Fruit fly (Drosophila melanogaster) whole organism, embryonic: ENCODE results near the gene Noa36.

ENCODE experiments used
- Aef1 ChIP-seq: fragments of 200-800 bp; sonication (Bioruptor generic); IDR thresholded peaks from 3 replicates; pipeline ENCODE4 v1.3.6; 2022; ENCODE audit warnings: missing biosample characterization, missing genetic modification characterization
- B-H1 ChIP-seq: fragments of 200-800 bp; sonication (Bioruptor generic); IDR thresholded peaks from 3 replicates; pipeline ENCODE4 v1.3.6; 2022; ENCODE audit warnings: missing biosample characterization, missing genetic modification characterization
- B-H2 ChIP-seq: fragments of 200-800 bp; sonication (Bioruptor generic); optimal IDR thresholded peaks from 2 replicates; lab custom pipeline; 2018; ENCODE audit warnings: missing biosample characterization, mild to moderate bottlenecking, missing genetic modification characterization
- BEAF-32 ChIP-seq: fragments of 200-800 bp; sonication (Bioruptor generic); optimal IDR thresholded peaks from 3 replicates; lab custom pipeline; 2017; ENCODE audit warnings: missing biosample characterization, missing genetic modification characterization, mild to moderate bottlenecking, moderate library complexity, missing genetic modification reagents
- CG10565 ChIP-seq: fragments of 200-800 bp; sonication (Bioruptor generic); optimal IDR thresholded peaks from 3 replicates; lab custom pipeline; 2016; ENCODE audit warnings: missing biosample characterization, mild to moderate bottlenecking, missing genetic modification characterization
- CG12071 ChIP-seq: fragments of 200-800 bp; sonication (Bioruptor generic); optimal IDR thresholded peaks from 3 replicates; lab custom pipeline; 2018; ENCODE audit warnings: missing biosample characterization, mild to moderate bottlenecking, missing genetic modification characterization
- CG13624 ChIP-seq: fragments of 200-800 bp; sonication (Bioruptor generic); optimal IDR thresholded peaks from 2 replicates; lab custom pipeline; 2016; ENCODE audit warnings: missing biosample characterization, missing genetic modification characterization
- CG15011 ChIP-seq: fragments of 200-800 bp; sonication (Bioruptor generic); optimal IDR thresholded peaks from 3 replicates; lab custom pipeline; 2018; ENCODE audit warnings: missing biosample characterization, mild to moderate bottlenecking, missing genetic modification characterization
- CG15073 ChIP-seq: fragments of 200-800 bp; sonication (Bioruptor generic); optimal IDR thresholded peaks from 2 replicates; lab custom pipeline; 2016; ENCODE audit warnings: missing biosample characterization, missing genetic modification characterization
- CG17359 ChIP-seq: fragments of 200-800 bp; sonication (Bioruptor generic); optimal IDR thresholded peaks from 3 replicates; lab custom pipeline; 2018; ENCODE audit warnings: missing biosample characterization, mild to moderate bottlenecking, missing genetic modification characterization, moderate library complexity
- CG18476 ChIP-seq: fragments of 200-800 bp; sonication (Bioruptor generic); optimal IDR thresholded peaks from 2 replicates; lab custom pipeline; 2016; ENCODE audit warnings: missing biosample characterization, mild to moderate bottlenecking, missing genetic modification characterization
- CG18599 ChIP-seq: fragments of 200-800 bp; sonication (Bioruptor generic); optimal IDR thresholded peaks from 3 replicates; lab custom pipeline; 2017; ENCODE audit warnings: missing biosample characterization, missing genetic modification characterization, mild to moderate bottlenecking, moderate library complexity, missing genetic modification reagents
- CG32532 ChIP-seq: fragments of 200-800 bp; sonication (Bioruptor generic); IDR thresholded peaks from 2 replicates; pipeline ENCODE4 v1.3.6; 2022; ENCODE audit warnings: missing biosample characterization, missing genetic modification characterization
- CG4282 ChIP-seq: fragments of 200-800 bp; sonication (Bioruptor generic); optimal IDR thresholded peaks from 2 replicates; lab custom pipeline; 2016; ENCODE audit warnings: missing biosample characterization, missing genetic modification characterization
- CG6854 ChIP-seq: fragments of 200-800 bp; sonication (Bioruptor generic); optimal IDR thresholded peaks from 3 replicates; lab custom pipeline; 2017; ENCODE audit warnings: missing biosample characterization, mild to moderate bottlenecking, missing genetic modification characterization
- CG7556 ChIP-seq: fragments of 200-800 bp; sonication (Bioruptor generic); optimal IDR thresholded peaks from 2 replicates; lab custom pipeline; 2017; ENCODE audit warnings: missing biosample characterization, mild to moderate bottlenecking, missing genetic modification characterization
- CHES-1-like ChIP-seq: fragments of 200-800 bp; sonication (Bioruptor generic); optimal IDR thresholded peaks from 2 replicates; lab custom pipeline; 2016; ENCODE audit warnings: missing biosample characterization, missing genetic modification characterization
- Ets65A ChIP-seq: fragments of 200-800 bp; sonication (Bioruptor generic); peaks from one replicate; lab custom pipeline; 2016; ENCODE audit warnings: missing biosample characterization, missing genetic modification characterization
- Hmr ChIP-seq: fragments of 200-800 bp; sonication (Bioruptor generic); optimal IDR thresholded peaks from 3 replicates; lab custom pipeline; 2017; ENCODE audit warnings: mild to moderate bottlenecking, missing biosample characterization, missing genetic modification reagents, missing genetic modification characterization
- Hr39 ChIP-seq: fragments of >200 bp; optimal IDR thresholded peaks from 2 replicates; lab custom pipeline; 2017
- Meics ChIP-seq: fragments of 200-800 bp; sonication (Bioruptor generic); optimal IDR thresholded peaks from 2 replicates; lab custom pipeline; 2017; ENCODE audit warnings: missing biosample characterization, mild to moderate bottlenecking, missing genetic modification characterization
- NK7.1 ChIP-seq: fragments of 200-800 bp; sonication (Bioruptor generic); optimal IDR thresholded peaks from 3 replicates; lab custom pipeline; 2016; ENCODE audit warnings: missing biosample characterization, missing genetic modification characterization
- NfI ChIP-seq: fragments of 200-800 bp; sonication (Bioruptor generic); optimal IDR thresholded peaks from 3 replicates; lab custom pipeline; 2018; ENCODE audit warnings: missing biosample characterization, mild to moderate bottlenecking, missing genetic modification characterization, moderate library complexity
- Optix ChIP-seq: fragments of 200-800 bp; sonication (Bioruptor generic); IDR thresholded peaks from 3 replicates; pipeline ENCODE4 v1.3.6; 2022; ENCODE audit warnings: missing biosample characterization, missing genetic modification characterization
- Poxn ChIP-seq: fragments of 200-800 bp; sonication (Bioruptor generic); IDR thresholded peaks from 2 replicates; pipeline ENCODE4 v1.3.6; 2022; ENCODE audit warnings: missing biosample characterization, missing genetic modification characterization
- Sox102F ChIP-seq: fragments of 200-800 bp; sonication (Bioruptor generic); optimal IDR thresholded peaks from 2 replicates; lab custom pipeline; 2018; ENCODE audit warnings: missing biosample characterization, mild to moderate bottlenecking, missing genetic modification characterization, moderate library complexity
- Usf ChIP-seq: fragments of 200-800 bp; sonication (Bioruptor generic); optimal IDR thresholded peaks from 2 replicates; lab custom pipeline; 2017; ENCODE audit warnings: missing genotype, missing biosample characterization, missing genetic modification characterization
- az2 ChIP-seq: fragments of 200-800 bp; sonication (Bioruptor generic); optimal IDR thresholded peaks from 3 replicates; lab custom pipeline; 2016; ENCODE audit warnings: missing biosample characterization, missing genetic modification characterization
- cg ChIP-seq: fragments of 200-800 bp; sonication (Bioruptor generic); optimal IDR thresholded peaks from 3 replicates; lab custom pipeline; 2019; ENCODE audit warnings: missing biosample characterization, mild to moderate bottlenecking, missing genetic modification characterization, moderate library complexity
- chif ChIP-seq, 2 experiments: fragments of 200-800 bp; sonication (Bioruptor generic); optimal IDR thresholded peaks; 3 replicates each; lab custom pipeline; 2016; ENCODE audit warnings: missing biosample characterization in 2 of 2, missing genetic modification characterization in 2 of 2
- ci ChIP-seq: fragments of 200-800 bp; sonication (Bioruptor generic); IDR thresholded peaks from 3 replicates; pipeline ENCODE4 v1.3.6; 2022; ENCODE audit warnings: missing biosample characterization, missing genetic modification characterization
- dmrt99B ChIP-seq: fragments of 200-800 bp; sonication (Bioruptor generic); optimal IDR thresholded peaks from 2 replicates; lab custom pipeline; 2018; ENCODE audit warnings: missing biosample characterization, mild to moderate bottlenecking, missing genetic modification characterization, moderate library complexity
- ems ChIP-seq: fragments of 200-800 bp; sonication (Bioruptor generic); optimal IDR thresholded peaks from 3 replicates; lab custom pipeline; 2016; ENCODE audit warnings: missing biosample characterization, missing genetic modification characterization
- fd64A ChIP-seq: fragments of 200-800 bp; sonication (Bioruptor generic); optimal IDR thresholded peaks from 3 replicates; lab custom pipeline; 2018; ENCODE audit warnings: missing biosample characterization, mild to moderate bottlenecking, missing genetic modification characterization
- fd96Cb ChIP-seq: fragments of 200-800 bp; sonication (Bioruptor generic); optimal IDR thresholded peaks from 2 replicates; lab custom pipeline; 2018; ENCODE audit warnings: missing biosample characterization, mild to moderate bottlenecking, missing genetic modification characterization, moderate library complexity
- gce ChIP-seq: fragments of 200-800 bp; sonication (Bioruptor generic); IDR thresholded peaks from 3 replicates; pipeline ENCODE4 v1.3.6; 2022; ENCODE audit warnings: missing biosample characterization, missing genetic modification characterization
- gsb-n ChIP-seq: fragments of 200-800 bp; sonication (Bioruptor generic); optimal IDR thresholded peaks from 3 replicates; lab custom pipeline; 2018; ENCODE audit warnings: missing biosample characterization, mild to moderate bottlenecking, missing genetic modification characterization
- ind ChIP-seq: fragments of 200-800 bp; sonication (Bioruptor generic); optimal IDR thresholded peaks from 3 replicates; lab custom pipeline; 2016; ENCODE audit warnings: missing biosample characterization, missing genetic modification characterization
- lab ChIP-seq: fragments of 200-800 bp; sonication (Bioruptor generic); optimal IDR thresholded peaks from 3 replicates; lab custom pipeline; 2017; ENCODE audit warnings: missing biosample characterization, missing genetic modification characterization, mild to moderate bottlenecking, moderate library complexity, missing genetic modification reagents
- pita ChIP-seq: fragments of 200-800 bp; sonication (Bioruptor generic); optimal IDR thresholded peaks from 2 replicates; lab custom pipeline; 2017; ENCODE audit warnings: missing biosample characterization, mild to moderate bottlenecking, missing genetic modification characterization
- sens ChIP-seq: fragments of 200-800 bp; sonication (Bioruptor generic); peaks from one replicate; lab custom pipeline; 2016; ENCODE audit warnings: missing biosample characterization, missing genetic modification characterization
- sens-2 ChIP-seq: fragments of 200-800 bp; sonication (Bioruptor generic); IDR thresholded peaks from 2 replicates; pipeline ENCODE4 v1.3.6; 2022; ENCODE audit warnings: missing biosample characterization, missing genetic modification characterization
- seq ChIP-seq: fragments of 200-800 bp; sonication (Bioruptor generic); IDR thresholded peaks from 2 replicates; pipeline ENCODE4 v1.3.6; 2022; ENCODE audit warnings: missing biosample characterization, missing genetic modification characterization
- sr ChIP-seq: fragments of 200-800 bp; sonication (Bioruptor generic); IDR thresholded peaks from 3 replicates; pipeline ENCODE4 v1.3.6; 2022; ENCODE audit warnings: missing biosample characterization, missing genetic modification characterization
- tgo ChIP-seq: fragments of 200-800 bp; sonication (Bioruptor generic); IDR thresholded peaks from 3 replicates; pipeline ENCODE4 v1.3.6; 2022; ENCODE audit warnings: missing biosample characterization, missing genetic modification characterization
- vvl ChIP-seq: fragments of 200-800 bp; sonication (Bioruptor generic); IDR thresholded peaks from 2 replicates; pipeline ENCODE4 v1.3.6; 2022; ENCODE audit warnings: missing biosample characterization, missing genetic modification characterization
- yki ChIP-seq: fragments of >200 bp; optimal IDR thresholded peaks from 3 replicates; lab custom pipeline; 2018
- zf30C ChIP-seq: fragments of 200-800 bp; sonication (Bioruptor generic); optimal IDR thresholded peaks from 3 replicates; lab custom pipeline; 2018; ENCODE audit warnings: missing biosample characterization, mild to moderate bottlenecking, missing genetic modification characterization

Noa36 gene

dm6 chr3R:28623564-28623963 lies 24.5 kb upstream of the Noa36 start (continued):
- TF ChIP-seq gce (GFP tag; lab: Robert Waterston, UW) (no peak), CG6854 (no peak), CG15073 (GFP tag; lab: Kevin White, UChicago) (no peak), NK7.1 (GFP tag; lab: Kevin White, UChicago) (no peak), BEAF-32 (GFP tag; lab: Kevin White, UChicago) (no peak), Poxn (GFP tag; lab: Robert Waterston, UW) (no peak), zf30C (GFP tag; lab: Kevin White, UChicago) (peak; percentile 39), CHES-1-like (no peak), CG18476 (GFP tag; lab: Kevin White, UChicago) (no peak), CG12071 (GFP tag; lab: Kevin White, UChicago) (no peak), CG4282 (no peak), cg (GFP tag; lab: Kevin White, UChicago) (no peak), pita (no peak), chif (GFP tag; optimal IDR thresholded peaks at IDR 0.05; lab: Kevin White, UChicago) (peak in 1 of 2 experiments; percentile 29), az2 (GFP tag; lab: Kevin White, UChicago) (no peak), ems (GFP tag; lab: Kevin White, UChicago) (no peak), Meics (no peak), fd64A (GFP tag; lab: Kevin White, UChicago) (no peak), sens-2 (GFP tag; lab: Robert Waterston, UW) (no peak)

DNA sequence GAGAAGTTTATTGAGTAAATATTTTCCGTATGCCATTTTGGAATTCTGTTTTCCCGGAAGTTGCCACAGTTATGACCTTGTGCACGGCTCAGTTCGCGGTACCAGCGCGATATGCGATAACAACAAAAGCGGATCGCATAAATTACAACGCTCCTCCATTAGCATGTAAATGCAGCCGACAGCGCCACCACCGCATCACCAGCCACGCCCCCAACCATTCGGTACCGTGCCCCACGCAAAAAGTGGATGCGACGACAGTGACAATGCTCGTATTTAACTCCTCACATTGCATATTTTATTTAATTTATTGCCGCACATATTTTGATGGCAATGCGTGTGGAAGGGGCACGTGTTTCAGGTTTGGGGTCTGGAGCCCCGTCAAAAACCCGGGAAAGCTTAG lies 24.0 kb upstream of the Noa36 start:
- peak; percentile 70; the same call in 2 of the 3 replicates for TF ChIP-seq sr (GFP tag; lab: Robert Waterston, UW)
- no peak for TF ChIP-seq NfI (GFP tag; lab: Kevin White, UChicago)
- no peak for TF ChIP-seq ci
- TF ChIP-seq Optix (GFP tag; lab: Robert Waterston, UW) = 0 out of 3 replicates have a peak, but pooled peaks have one; percentile 30
- TF ChIP-seq CG13624 = no peak
- TF ChIP-seq ind (GFP tag; lab: Kevin White, UChicago) = no peak
- TF ChIP-seq Usf = no peak
- TF ChIP-seq Aef1 = no peak
- TF ChIP-seq CG10565 (GFP tag; lab: Kevin White, UChicago) = no peak
- TF ChIP-seq CG15011 (GFP tag; lab: Kevin White, UChicago) = no peak
- TF ChIP-seq vvl (GFP tag; lab: Robert Waterston, UW) = peak; percentile 52; the same call in 1 of the 2 replicates
- no peak for TF ChIP-seq Hr39
- TF ChIP-seq B-H1 = no peak
- TF ChIP-seq B-H2 (GFP tag; lab: Kevin White, UChicago) = no peak
- TF ChIP-seq CG6854 = no peak

DNA sequence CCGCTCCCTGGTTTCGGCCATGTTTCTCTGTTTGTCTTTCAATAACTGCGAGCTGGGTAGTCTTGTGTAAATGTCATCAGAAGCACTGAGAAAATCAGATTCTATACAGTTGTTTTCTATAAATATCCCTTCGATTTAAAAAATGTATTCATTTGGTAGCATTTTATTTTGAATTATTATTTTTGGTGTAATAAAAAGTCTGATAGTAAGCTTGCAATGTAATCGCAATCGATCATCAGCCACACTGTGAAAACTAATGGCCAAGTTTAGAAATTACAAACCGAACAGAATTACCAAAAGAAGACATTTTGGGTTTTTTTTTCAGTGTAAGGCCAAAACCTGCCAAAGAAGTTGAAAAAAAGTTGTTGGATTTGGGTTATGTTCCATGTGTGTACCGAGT lies 21.7 kb upstream of the Noa36 start:
- TF ChIP-seq sens (peak; percentile 71), CG7556 (GFP tag; lab: Kevin White, UChicago) (peak; percentile 40), Hmr (GFP tag; lab: Kevin White, UChicago) (peak; percentile 38), CG18599 (GFP tag; lab: Kevin White, UChicago) (peak; percentile 38), Ets65A (GFP tag; lab: Kevin White, UChicago) (peak; percentile 77), CG17359 (tag; lab: Kevin White, UChicago) (peak; percentile 16), Sox102F (peak; percentile 12), dmrt99B (tag; lab: Kevin White, UChicago) (peak; percentile 31), lab (peak; percentile 23), tgo (GFP tag; lab: Robert Waterston, UW) (no peak), yki (lab: Kevin White, UChicago) (no peak), gsb-n (no peak), fd96Cb (tag; lab: Kevin White, UChicago) (peak; percentile 12), CG32532 (GFP tag; lab: Robert Waterston, UW) (no peak), seq (GFP tag; lab: Robert Waterston, UW) (0 out of 2 replicates have a peak, but pooled peaks have one; percentile 14)
